Worm (Caenorhabditis elegans) whole organism, young adult: ENCODE data around the gene K11E4.6.

Source experiments
- B0035.1 ChIP-seq: sonication (generic microtip); optimal IDR thresholded peaks from 2 replicates; lab custom pipeline; 2016; ENCODE audit warnings: missing genetic modification characterization, mild to moderate bottlenecking, missing compliant biosample characterization, missing genotype, missing genetic modification reagents
- B0336.3 ChIP-seq: fragments of 200-800 bp; sonication (Bioruptor generic); IDR thresholded peaks from 2 replicates; pipeline ENCODE4 v1.3.6; 2022; ENCODE audit warnings: missing genetic modification characterization, missing compliant biosample characterization
- C06A6.2 ChIP-seq: fragments of 200-800 bp; sonication (Bioruptor generic); conservative IDR thresholded peaks from 2 replicates; pipeline ENCODE4 v1.3.6; 2022; ENCODE audit warnings: missing genetic modification characterization, missing compliant biosample characterization
- D2030.7 ChIP-seq: fragments of 200-800 bp; sonication (Bioruptor generic); IDR thresholded peaks from 2 replicates; pipeline ENCODE4 v1.3.6; 2022; ENCODE audit warnings: missing genetic modification reagents, missing genetic modification characterization, missing compliant biosample characterization
- F52B5.7 ChIP-seq: sonication (generic microtip); optimal IDR thresholded peaks from 2 replicates; lab custom pipeline; 2016; ENCODE audit warnings: mild to moderate bottlenecking, missing genetic modification characterization, missing compliant biosample characterization
- F57C9.4 ChIP-seq: sonication (generic microtip); optimal IDR thresholded peaks from 2 replicates; lab custom pipeline; 2017; ENCODE audit warnings: mild to moderate bottlenecking, missing genetic modification characterization, missing compliant biosample characterization
- ZK185.1 ChIP-seq: sonication (generic microtip); optimal IDR thresholded peaks from 2 replicates; lab custom pipeline; 2016; ENCODE audit warnings: mild to moderate bottlenecking, missing genetic modification characterization, missing compliant biosample characterization; ENCODE audit not compliant: poor library complexity, severe bottlenecking
- attf-5 ChIP-seq: fragments of 200-800 bp; sonication (Bioruptor generic); optimal IDR thresholded peaks from 2 replicates; lab custom pipeline; 2018; ENCODE audit warnings: mild to moderate bottlenecking, missing genetic modification characterization, missing compliant biosample characterization
- bed-2 ChIP-seq: fragments of 200-800 bp; sonication (Bioruptor generic); IDR thresholded peaks from 2 replicates; pipeline ENCODE4 v1.3.6; 2022; ENCODE audit warnings: missing genetic modification reagents, missing genetic modification characterization, missing compliant biosample characterization
- ceh-100 ChIP-seq: fragments of 200-800 bp; sonication (Bioruptor generic); IDR thresholded peaks from 2 replicates; pipeline ENCODE4 v1.3.6; 2022; ENCODE audit warnings: missing genetic modification reagents, missing genetic modification characterization, missing compliant biosample characterization
- ceh-27 ChIP-seq: fragments of 200-800 bp; sonication (Bioruptor generic); optimal IDR thresholded peaks from 2 replicates; lab custom pipeline; 2018; ENCODE audit warnings: mild to moderate bottlenecking, missing genetic modification characterization, moderate library complexity, missing compliant biosample characterization
- ceh-58 ChIP-seq: fragments of 200-800 bp; sonication (Bioruptor generic); IDR thresholded peaks from 2 replicates; pipeline ENCODE4 v1.3.6; 2022; ENCODE audit warnings: missing genetic modification characterization, missing compliant biosample characterization
- dox-1 ChIP-seq: fragments of 200-800 bp; sonication (Bioruptor generic); IDR thresholded peaks from 2 replicates; pipeline ENCODE4 v1.3.6; 2022; ENCODE audit warnings: missing genetic modification reagents, missing genetic modification characterization, missing compliant biosample characterization
- ets-4 ChIP-seq: fragments of 200-800 bp; sonication (Bioruptor generic); optimal IDR thresholded peaks from 2 replicates; lab custom pipeline; 2018; ENCODE audit warnings: mild to moderate bottlenecking, missing genetic modification characterization, missing compliant biosample characterization
- gei-17 ChIP-seq: fragments of 200-800 bp; sonication (Bioruptor generic); optimal IDR thresholded peaks from 2 replicates; lab custom pipeline; 2018; ENCODE audit warnings: mild to moderate bottlenecking, missing genetic modification characterization, missing compliant biosample characterization
- him-1 ChIP-seq: sonication (generic microtip); optimal IDR thresholded peaks from 2 replicates; lab custom pipeline; 2016; ENCODE audit warnings: missing genotype, missing genetic modification reagents, missing genetic modification characterization, missing compliant biosample characterization
- hsf-1 ChIP-seq: fragments of 200-800 bp; sonication (Bioruptor generic); IDR thresholded peaks from 2 replicates; pipeline ENCODE4 v1.3.6; 2022; ENCODE audit warnings: missing genetic modification reagents, missing genetic modification characterization, missing compliant biosample characterization
- let-526 ChIP-seq: fragments of 200-800 bp; sonication (Bioruptor generic); IDR thresholded peaks from 2 replicates; pipeline ENCODE4 v1.3.6; 2022; ENCODE audit warnings: missing genetic modification reagents, missing genetic modification characterization, missing compliant biosample characterization
- let-607 ChIP-seq, 2 experiments: fragments of 200-800 bp in 1 of 2; sonication (Bioruptor generic) in 1 of 2; sonication (generic microtip) in 1 of 2; optimal IDR thresholded peaks; 2 replicates each; lab custom pipeline; 2016 to 2018; ENCODE audit warnings: mild to moderate bottlenecking in 2 of 2, missing compliant biosample characterization in 2 of 2, missing genetic modification characterization in 2 of 2, moderate library complexity in 2 of 2, missing genotype in 1 of 2
- lin-26 ChIP-seq: fragments of 200-800 bp; sonication (Bioruptor generic); IDR thresholded peaks from 2 replicates; pipeline ENCODE4 v1.3.6; 2022; ENCODE audit warnings: missing genetic modification reagents, missing genetic modification characterization, missing compliant biosample characterization
- lin-40 ChIP-seq: sonication (generic microtip); optimal IDR thresholded peaks from 2 replicates; lab custom pipeline; 2016; ENCODE audit warnings: missing genetic modification characterization, mild to moderate bottlenecking, missing compliant biosample characterization, missing genotype, missing genetic modification reagents
- lsl-1 ChIP-seq: fragments of 200-800 bp; sonication (Bioruptor generic); optimal IDR thresholded peaks from 2 replicates; lab custom pipeline; 2018; ENCODE audit warnings: mild to moderate bottlenecking, missing genetic modification characterization, moderate library complexity, missing compliant biosample characterization
- madf-8 ChIP-seq: fragments of 200-800 bp; sonication (Bioruptor generic); conservative IDR thresholded peaks from 2 replicates; pipeline ENCODE4 v1.3.6; 2022; ENCODE audit warnings: missing genetic modification reagents, missing genetic modification characterization, missing compliant biosample characterization
- mcd-1 ChIP-seq: fragments of 200-800 bp; sonication (Bioruptor generic); IDR thresholded peaks from 2 replicates; pipeline ENCODE4 v1.3.6; 2022; ENCODE audit warnings: missing genetic modification reagents, missing genetic modification characterization, missing compliant biosample characterization
- mel-28 ChIP-seq: sonication (generic microtip); optimal IDR thresholded peaks from 2 replicates; lab custom pipeline; 2016; ENCODE audit warnings: borderline replicate concordance, mild to moderate bottlenecking, missing genetic modification characterization, missing compliant biosample characterization
- mxl-1 ChIP-seq: sonication (generic microtip); optimal IDR thresholded peaks from 2 replicates; lab custom pipeline; 2016; ENCODE audit warnings: missing genetic modification characterization, missing compliant biosample characterization
- nfya-2 ChIP-seq: fragments of 200-800 bp; sonication (Bioruptor generic); IDR thresholded peaks from 2 replicates; pipeline ENCODE4 v1.3.6; 2022; ENCODE audit warnings: missing genetic modification reagents, missing genetic modification characterization, missing compliant biosample characterization
- nhr-27 ChIP-seq: fragments of 200-800 bp; sonication (Bioruptor generic); optimal IDR thresholded peaks from 2 replicates; lab custom pipeline; 2018; ENCODE audit warnings: mild to moderate bottlenecking, missing genetic modification characterization, moderate library complexity, missing compliant biosample characterization
- nhr-80 ChIP-seq: sonication (generic microtip); optimal IDR thresholded peaks from 2 replicates; lab custom pipeline; 2016; ENCODE audit warnings: missing genetic modification characterization, missing compliant biosample characterization
- rcor-1 ChIP-seq: fragments of 200-800 bp; sonication (Bioruptor generic); IDR thresholded peaks from 2 replicates; pipeline ENCODE4 v1.3.6; 2022; ENCODE audit warnings: missing genetic modification reagents, missing genetic modification characterization, missing compliant biosample characterization
- repo-1 ChIP-seq: sonication (generic microtip); optimal IDR thresholded peaks from 2 replicates; lab custom pipeline; 2017; ENCODE audit warnings: mild to moderate bottlenecking, missing genetic modification characterization, missing compliant biosample characterization
- sdz-38 ChIP-seq: sonication (generic microtip); optimal IDR thresholded peaks from 2 replicates; lab custom pipeline; 2016; ENCODE audit warnings: missing genotype, missing genetic modification characterization, missing compliant biosample characterization
- somi-1 ChIP-seq: fragments of 200-800 bp; sonication (Bioruptor generic); optimal IDR thresholded peaks from 2 replicates; lab custom pipeline; 2018; ENCODE audit warnings: mild to moderate bottlenecking, missing genetic modification characterization, missing compliant biosample characterization
- sptf-2 ChIP-seq: fragments of 200-800 bp; sonication (Bioruptor generic); optimal IDR thresholded peaks from 2 replicates; lab custom pipeline; 2018; ENCODE audit warnings: mild to moderate bottlenecking, missing genetic modification characterization, missing compliant biosample characterization
- unc-62 ChIP-seq: fragments of 150-350 bp; optimal IDR thresholded peaks from 2 replicates; lab custom pipeline; 2014; ENCODE audit warnings: missing biosample characterization, missing genetic modification reagents, missing genetic modification characterization
- ztf-26 ChIP-seq: sonication (generic microtip); optimal IDR thresholded peaks from 2 replicates; lab custom pipeline; 2017; ENCODE audit warnings: missing genetic modification characterization, missing compliant biosample characterization

K11E4.6 gene

DNA sequence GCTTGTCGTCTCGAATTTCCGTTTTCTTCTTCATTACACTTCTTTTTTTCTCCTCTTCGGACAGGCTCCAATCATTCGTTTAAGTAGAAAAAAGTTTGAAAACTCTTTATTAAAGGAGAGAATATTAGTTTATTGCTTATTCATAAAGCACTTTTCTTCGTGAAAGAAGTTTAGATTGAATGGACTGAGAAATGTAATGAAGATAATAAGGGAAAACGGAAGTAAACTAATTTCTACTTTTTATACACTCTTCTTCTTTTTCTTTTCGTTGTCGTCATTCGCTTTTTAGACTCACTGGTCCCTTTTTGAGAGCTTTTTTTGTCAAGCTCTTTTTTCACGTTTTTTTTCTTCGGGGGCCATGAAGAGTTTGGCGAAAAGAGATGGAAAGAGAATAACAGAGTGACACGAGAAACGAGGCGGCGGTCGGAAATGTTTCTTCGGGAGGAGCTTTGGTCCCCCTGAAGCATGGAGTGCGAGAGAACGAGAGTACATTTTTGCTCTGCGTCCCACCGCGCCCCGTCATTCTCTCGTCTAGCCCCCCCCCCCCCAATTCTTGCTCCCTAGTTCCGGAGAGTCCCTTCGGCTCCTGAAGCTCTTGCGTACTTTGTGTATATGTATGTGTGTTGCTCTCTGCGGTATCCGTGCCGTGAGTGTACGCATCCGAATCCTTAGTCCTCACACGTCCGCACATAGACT is 14.8 kb downstream of the K11E4.6 start (continued):
- TF ChIP-seq mxl-1 (tag; lab: Kevin White, UChicago) (no peak), nfya-2 (no peak), madf-8 (GFP tag; lab: Robert Waterston, UW) (no peak), gei-17 (no peak), B0035.1 (tag; lab: Kevin White, UChicago) (no peak)

DNA sequence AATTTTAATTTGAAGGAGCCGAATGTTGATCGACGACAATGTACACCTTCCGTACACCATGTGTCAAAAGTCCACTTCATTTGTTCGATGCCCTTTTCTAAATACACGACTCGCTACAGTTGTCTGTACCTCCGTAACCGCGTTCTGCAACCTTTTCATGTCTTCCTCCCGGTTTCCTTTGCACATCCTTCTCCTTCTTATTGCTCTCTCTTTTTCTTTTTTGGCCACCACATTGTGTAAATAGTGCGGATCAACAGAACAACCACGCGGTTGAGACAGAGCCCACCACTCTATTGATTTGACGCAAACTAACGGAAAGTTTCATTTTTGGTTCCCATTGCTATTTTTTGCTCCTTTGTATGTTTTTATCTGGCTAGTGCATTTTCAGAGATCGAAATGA is 18.9 kb downstream of the K11E4.6 start:
- TF ChIP-seq nhr-27 (tag; lab: Kevin White, UChicago): no peak
- no peak for TF ChIP-seq him-1 (tag; lab: Kevin White, UChicago)

ce11 chrX:13744543-13745113 is 20.2 kb downstream of the K11E4.6 start:
- no peak for TF ChIP-seq F57C9.4 (tag; lab: Kevin White, UChicago)
- TF ChIP-seq somi-1 (GFP tag; lab: Kevin White, UChicago): peak; percentile 88
- TF ChIP-seq ztf-26 (tag; lab: Kevin White, UChicago): peak; percentile 27
- peak; percentile 57 for TF ChIP-seq lin-40 (tag; lab: Kevin White, UChicago)
- TF ChIP-seq nhr-80: peak; percentile 58

- TF ChIP-seq ztf-26 (tag; lab: Kevin White, UChicago): no peak
- no peak for TF ChIP-seq unc-62 (GFP tag; lab: Kevin White, UChicago)
- no peak for TF ChIP-seq bed-2 (GFP tag; lab: Robert Waterston, UW)
- no peak for TF ChIP-seq B0336.3 (GFP tag; lab: Robert Waterston, UW)
- no peak for TF ChIP-seq rcor-1 (GFP tag; lab: Robert Waterston, UW)
- no peak for TF ChIP-seq let-526
- no peak for TF ChIP-seq sdz-38
- no peak for TF ChIP-seq ceh-27
- TF ChIP-seq ceh-100 (GFP tag; lab: Robert Waterston, UW): no peak
These were observed 21.1 kb downstream of the K11E4.6 start for ce11 chrX:13745558-13745957.

DNA sequence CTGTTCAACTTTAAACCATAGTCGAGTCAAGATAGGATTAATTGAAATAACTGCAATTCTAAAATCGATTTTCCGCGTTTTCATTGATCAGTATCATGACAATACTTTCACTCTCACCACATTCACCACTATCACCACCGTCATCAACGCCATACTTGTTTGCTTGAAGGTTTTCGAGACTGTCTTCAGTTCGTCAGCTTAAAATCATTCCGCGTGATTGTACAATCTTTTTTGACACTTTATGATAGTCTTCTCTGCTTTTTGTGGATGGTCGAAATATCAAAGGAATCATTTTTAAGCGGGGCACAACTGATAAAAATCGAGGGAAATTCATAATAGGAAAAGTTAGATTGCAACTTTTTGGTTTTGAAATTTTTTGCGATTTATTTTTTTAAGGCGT is 21.8 kb downstream of the K11E4.6 start:
- no peak for TF ChIP-seq mel-28 (tag; lab: Kevin White, UChicago)
- TF ChIP-seq unc-62 (GFP tag; lab: Kevin White, UChicago): peak; percentile 76
- peak; percentile 79 for TF ChIP-seq nhr-80
- TF ChIP-seq nhr-27 (tag; lab: Kevin White, UChicago): no peak
- TF ChIP-seq C06A6.2 (GFP tag; lab: Robert Waterston, UW): no peak
- TF ChIP-seq lsl-1: no peak

DNA sequence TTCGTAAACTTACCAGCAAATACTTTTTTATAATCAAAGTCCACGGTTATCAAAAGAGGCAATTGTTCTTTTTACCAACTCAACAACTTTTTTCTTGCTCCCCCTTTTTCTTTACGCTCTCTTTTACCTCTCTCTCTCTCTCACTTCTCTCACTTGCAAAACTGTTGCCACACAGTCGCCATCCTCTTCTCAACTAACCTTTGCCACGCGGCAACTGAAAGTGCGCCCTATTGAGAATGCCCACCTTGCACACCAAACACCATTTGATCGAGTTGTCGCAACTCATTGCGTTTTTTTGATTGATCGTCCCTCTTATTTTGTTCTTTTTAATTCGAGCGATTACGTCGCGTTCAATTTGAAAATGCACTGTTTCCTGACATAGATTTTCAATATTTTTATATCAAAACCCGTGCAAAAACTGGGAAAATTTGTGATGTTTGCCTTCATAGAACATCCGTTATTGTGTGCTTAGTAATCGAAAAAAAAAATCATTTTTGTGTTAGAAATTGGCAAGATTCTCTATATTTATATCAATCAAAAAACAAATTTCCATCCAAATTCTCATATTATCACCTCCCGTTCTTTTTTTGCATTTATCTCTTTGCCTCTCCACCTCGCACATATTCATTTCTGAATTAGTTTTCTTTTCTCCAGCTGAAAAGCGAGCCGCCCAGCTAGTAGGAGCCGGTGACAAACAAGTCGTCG is 22.3 kb downstream of the K11E4.6 start, which contains the start of gene nhr-71:
Gene nhr-71 (plus strand): TSS at position 655 of the 705 bp plus-strand sequence.
- TF ChIP-seq repo-1 (tag; lab: Kevin White, UChicago) (no peak), F52B5.7 (tag; lab: Kevin White, UChicago) (no peak), lin-26 (no peak), sptf-2 (GFP tag; lab: Kevin White, UChicago) (no peak), nhr-80 (peak; percentile 2), dox-1 (GFP tag; lab: Robert Waterston, UW) (0 out of 2 replicates have a peak, but pooled peaks have one; percentile 33), let-526 (no peak), mcd-1 (no peak), ceh-58 (GFP tag; lab: Robert Waterston, UW) (0 out of 2 replicates have a peak, but pooled peaks have one; percentile 32), D2030.7 (GFP tag; lab: Robert Waterston, UW) (no peak), sdz-38 (no peak), let-607 (tag; optimal IDR thresholded peaks at IDR 0.05; lab: Kevin White, UChicago) (peak in 1 of 2 experiments; percentile 10), hsf-1 (GFP tag; lab: Robert Waterston, UW) (no peak), attf-5 (GFP tag; lab: Kevin White, UChicago) (no peak), ets-4 (GFP tag; lab: Kevin White, UChicago) (no peak), B0035.1 (tag; lab: Kevin White, UChicago) (no peak), ZK185.1 (tag; lab: Kevin White, UChicago) (no peak)
